Worm (Caenorhabditis elegans) whole organism, mixed stage, embryonic: ENCODE measurements around the gene Y14H12A.1.

Experiments
- elt-1 ChIP-seq: sonication (generic microtip); optimal IDR thresholded peaks from 2 replicates; lab custom pipeline; 2017; ENCODE audit warnings: missing genetic modification characterization, mild to moderate bottlenecking, missing compliant biosample characterization, antibody characterized with exemption, moderate library complexity, borderline replicate concordance; ENCODE audit not compliant: insufficient read depth
- elt-3 ChIP-seq: fragments of 150-350 bp; optimal IDR thresholded peaks from 2 replicates; lab custom pipeline; 2014; ENCODE audit warnings: missing biosample characterization, missing genetic modification characterization
- hlh-1 ChIP-seq: fragments of 150-350 bp; optimal IDR thresholded peaks from 2 replicates; lab custom pipeline; 2014; ENCODE audit warnings: missing biosample characterization, missing genetic modification reagents, missing genetic modification characterization
- lin-13 ChIP-seq: fragments of 150-350 bp; optimal IDR thresholded peaks from 2 replicates; lab custom pipeline; 2014; ENCODE audit warnings: missing biosample characterization, missing genetic modification characterization
- lsy-2 ChIP-seq: fragments of 150-350 bp; optimal IDR thresholded peaks from 2 replicates; lab custom pipeline; 2014; ENCODE audit warnings: missing biosample characterization, missing genetic modification characterization
- nhr-12 ChIP-seq: fragments of 150-350 bp; optimal IDR thresholded peaks from 2 replicates; lab custom pipeline; 2014; ENCODE audit warnings: missing biosample characterization, missing genetic modification characterization
- nhr-76 ChIP-seq: sonication (generic microtip); optimal IDR thresholded peaks from 2 replicates; lab custom pipeline; 2017; ENCODE audit warnings: missing biosample characterization, missing genetic modification characterization
- pha-4 ChIP-seq: fragments of 150-350 bp; optimal IDR thresholded peaks from 2 replicates; lab custom pipeline; 2018; ENCODE audit warnings: missing biosample characterization, missing genetic modification reagents, missing genetic modification characterization
- snpc-4 ChIP-seq: fragments of 150-350 bp; optimal IDR thresholded peaks from 2 replicates; lab custom pipeline; 2014; ENCODE audit warnings: missing biosample characterization, missing genetic modification characterization
- tbx-8 ChIP-seq: fragments of 200-800 bp; sonication (Bioruptor generic); optimal IDR thresholded peaks from 2 replicates; lab custom pipeline; 2018; ENCODE audit warnings: mild to moderate bottlenecking, missing genetic modification characterization, moderate library complexity, missing compliant biosample characterization
- unc-62 ChIP-seq: fragments of 150-350 bp; optimal IDR thresholded peaks from 2 replicates; lab custom pipeline; 2014; ENCODE audit warnings: missing biosample characterization, missing genetic modification reagents, missing genetic modification characterization
- ztf-11 ChIP-seq: fragments of 150-350 bp; optimal IDR thresholded peaks from 2 replicates; lab custom pipeline; 2014; ENCODE audit warnings: missing biosample characterization, missing genetic modification characterization

ce11 chrII:3958673-3959299, 34.2 kb upstream of the Y14H12A.1 start:
- TF ChIP-seq pha-4 (tag; lab: Kevin White, UChicago) (peak; percentile 95), tbx-8 (no peak), lin-13 (no peak), snpc-4 (tag; lab: Kevin White, UChicago) (no peak), lsy-2 (tag; lab: Kevin White, UChicago) (no peak), unc-62 (GFP tag; lab: Kevin White, UChicago) (peak; percentile 46), elt-3 (no peak), nhr-76 (tag; lab: Kevin White, UChicago) (no peak), ztf-11 (no peak), nhr-12 (tag; lab: Kevin White, UChicago) (no peak), elt-1 (no peak), hlh-1 (tag; lab: Kevin White, UChicago) (no peak)
